Worm (Caenorhabditis elegans) whole organism, midembryonic: ENCODE measurements around the gene F16B12.4.

Experiments
- T22C8.4 ChIP-seq: fragments of 200-800 bp; sonication (Bioruptor generic); IDR thresholded peaks from 2 replicates; pipeline ENCODE4 v1.3.6; 2022; ENCODE audit warnings: missing genetic modification characterization, missing compliant biosample characterization
- cog-1 ChIP-seq: sonication (generic microtip); optimal IDR thresholded peaks from 2 replicates; lab custom pipeline; 2016; ENCODE audit warnings: missing genetic modification characterization, missing compliant biosample characterization
- flt-1 ChIP-seq: fragments of 200-800 bp; sonication (Bioruptor generic); IDR thresholded peaks from 2 replicates; pipeline ENCODE4 v1.3.6; 2022; ENCODE audit warnings: missing genetic modification characterization, missing compliant biosample characterization
- klf-2 ChIP-seq: fragments of 200-800 bp; sonication (Bioruptor generic); conservative IDR thresholded peaks from 2 replicates; pipeline ENCODE4 v1.3.6; 2022; ENCODE audit warnings: missing genetic modification reagents, missing genetic modification characterization, missing compliant biosample characterization
- med-1 ChIP-seq: sonication (generic microtip); optimal IDR thresholded peaks from 2 replicates; lab custom pipeline; 2017; ENCODE audit warnings: missing genetic modification characterization, mild to moderate bottlenecking, missing compliant biosample characterization, antibody characterized with exemption, missing genetic modification reagents; ENCODE audit not compliant: insufficient read depth
- ref-1 ChIP-seq: fragments of 200-800 bp; sonication (Bioruptor generic); conservative IDR thresholded peaks from 2 replicates; pipeline ENCODE4 v1.3.6; 2022; ENCODE audit warnings: missing genetic modification reagents, missing genetic modification characterization, missing compliant biosample characterization
- tab-1 ChIP-seq: fragments of 200-800 bp; sonication (Bioruptor generic); IDR thresholded peaks from 2 replicates; pipeline ENCODE4 v1.3.6; 2022; ENCODE audit warnings: missing genetic modification characterization, missing compliant biosample characterization
- ztf-23 ChIP-seq: fragments of 200-800 bp; sonication (Bioruptor generic); IDR thresholded peaks from 2 replicates; pipeline ENCODE4 v1.3.6; 2022; ENCODE audit warnings: missing genetic modification reagents, missing genetic modification characterization, missing compliant biosample characterization
- ztf-29 ChIP-seq: fragments of 200-800 bp; sonication (Bioruptor generic); IDR thresholded peaks from 2 replicates; pipeline ENCODE4 v1.3.6; 2022; ENCODE audit warnings: missing genetic modification reagents, missing genetic modification characterization, missing compliant biosample characterization

Gene F16B12.4

DNA sequence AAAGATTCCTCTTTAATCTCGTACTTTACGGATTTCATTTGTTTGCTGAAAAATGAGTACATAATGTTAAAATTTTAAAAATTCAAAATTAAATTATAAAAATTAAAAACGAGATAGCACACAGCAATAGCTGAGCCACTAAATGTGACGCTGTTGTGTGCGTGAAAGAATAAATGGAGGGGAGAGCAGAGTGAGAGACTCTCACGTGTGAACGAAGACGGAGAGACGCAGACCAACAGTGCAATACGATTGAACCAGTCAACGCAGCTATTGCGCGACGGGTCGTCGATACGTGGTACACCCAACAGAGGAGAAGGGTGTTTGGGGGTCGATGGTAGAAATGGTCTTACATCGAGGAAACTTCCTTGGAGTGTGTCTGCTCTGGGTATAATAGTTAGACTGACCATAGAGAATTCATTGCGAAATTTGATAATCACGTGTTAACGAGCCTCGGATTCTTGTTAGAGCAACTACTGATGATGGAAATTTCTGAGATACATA, at the start of gene F16B12.4:
Gene F16B12.4 (minus strand): TSS at position 51 of the 501 bp plus-strand sequence.
- no peak for TF ChIP-seq klf-2
- no peak for TF ChIP-seq ztf-29 (GFP tag; lab: Robert Waterston, UW)
- no peak for TF ChIP-seq ztf-23
- TF ChIP-seq flt-1 (GFP tag; lab: Robert Waterston, UW), result no peak
- TF ChIP-seq med-1, result no peak
- no peak for TF ChIP-seq ref-1 (GFP tag; lab: Robert Waterston, UW)
- no peak for TF ChIP-seq tab-1 (GFP tag; lab: Robert Waterston, UW)
- no peak for TF ChIP-seq cog-1 (tag; lab: Kevin White, UChicago)
- TF ChIP-seq T22C8.4 (GFP tag; lab: Robert Waterston, UW), result no peak

- no peak for TF ChIP-seq ztf-29 (GFP tag; lab: Robert Waterston, UW)
- TF ChIP-seq med-1, result no peak
- TF ChIP-seq klf-2, result no peak
Measured at ce11 chrX:14147400-14147799, 48.9 kb upstream of the F16B12.4 start, which contains the start of gene akt-2. Gene akt-2 (plus strand): TSS chrX:14147700.

DNA sequence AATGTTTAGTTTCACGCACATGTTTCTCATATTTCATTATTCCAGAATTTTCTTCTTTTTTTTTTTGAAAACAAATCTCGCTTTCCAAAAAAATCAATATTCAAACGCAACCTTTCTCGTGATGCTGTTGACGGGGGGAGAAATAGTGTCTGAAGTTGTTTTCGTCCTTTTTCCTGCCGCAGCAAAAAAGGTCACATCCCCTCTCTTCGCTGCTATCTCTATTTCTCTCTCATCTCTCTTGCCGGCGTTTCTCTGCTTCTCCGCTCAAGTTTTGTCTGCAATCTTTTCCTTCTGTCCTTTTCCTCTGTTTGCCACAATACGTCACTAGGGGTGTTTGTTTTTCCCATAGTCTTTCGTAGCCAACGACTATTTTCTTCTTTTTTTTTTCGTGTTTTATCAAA, 48.3 kb upstream of the F16B12.4 start:
- TF ChIP-seq cog-1 (tag; lab: Kevin White, UChicago), result peak; percentile 14
- TF ChIP-seq ztf-29 (GFP tag; lab: Robert Waterston, UW), result no peak
- peak; percentile 28; the same call in 1 of the 2 replicates for TF ChIP-seq tab-1 (GFP tag; lab: Robert Waterston, UW)
- TF ChIP-seq flt-1 (GFP tag; lab: Robert Waterston, UW), result no peak
- TF ChIP-seq ref-1 (GFP tag; lab: Robert Waterston, UW), result no peak
- no peak for TF ChIP-seq med-1

ce11 chrX:14145634-14146033, 47.2 kb upstream of the F16B12.4 start:
- TF ChIP-seq ztf-23 (no peak), med-1 (no peak), tab-1 (GFP tag; lab: Robert Waterston, UW) (no peak), flt-1 (GFP tag; lab: Robert Waterston, UW) (no peak), T22C8.4 (GFP tag; lab: Robert Waterston, UW) (no peak), klf-2 (no peak)

- TF ChIP-seq ref-1 (GFP tag; lab: Robert Waterston, UW), result no peak
- no peak for TF ChIP-seq ztf-29 (GFP tag; lab: Robert Waterston, UW)
- TF ChIP-seq T22C8.4 (GFP tag; lab: Robert Waterston, UW), result no peak
- no peak for TF ChIP-seq ztf-23
- no peak for TF ChIP-seq cog-1 (tag; lab: Kevin White, UChicago)
- no peak for TF ChIP-seq klf-2
- no peak for TF ChIP-seq med-1
- no peak for TF ChIP-seq flt-1 (GFP tag; lab: Robert Waterston, UW)
- TF ChIP-seq tab-1 (GFP tag; lab: Robert Waterston, UW), result no peak
Measured at ce11 chrX:14141896-14142392, 43.5 kb upstream of the F16B12.4 start, which contains the start of gene ceh-89. Gene ceh-89 (plus strand): TSS chrX:14141946.

DNA sequence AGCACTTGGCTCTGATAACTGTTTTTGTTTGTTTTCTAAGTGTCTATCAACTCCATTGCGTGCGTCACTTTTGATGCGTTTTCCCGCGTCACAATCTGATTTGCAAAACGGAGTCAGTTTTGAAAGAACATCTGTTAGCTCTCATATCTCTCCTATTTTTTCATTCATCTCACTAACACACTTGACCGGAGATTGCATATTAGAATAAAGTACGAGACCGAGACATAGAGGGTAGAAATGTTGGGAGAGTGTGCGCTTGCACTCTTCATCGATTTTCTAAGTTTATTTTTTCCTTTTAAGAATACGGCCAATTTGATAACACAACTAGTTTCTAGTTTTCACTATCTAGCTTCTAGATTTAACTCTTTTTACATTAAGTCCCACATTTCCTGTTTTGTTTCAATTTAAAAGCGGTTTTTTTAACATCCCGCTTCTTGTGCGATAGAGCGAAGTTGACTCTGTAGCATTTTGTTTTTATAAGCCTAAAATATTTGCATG, 42.9 kb upstream of the F16B12.4 start:
- TF ChIP-seq flt-1 (GFP tag; lab: Robert Waterston, UW) (no peak), ref-1 (GFP tag; lab: Robert Waterston, UW) (no peak), klf-2 (no peak), tab-1 (GFP tag; lab: Robert Waterston, UW) (no peak), ztf-29 (GFP tag; lab: Robert Waterston, UW) (no peak), cog-1 (tag; lab: Kevin White, UChicago) (no peak), T22C8.4 (GFP tag; lab: Robert Waterston, UW) (no peak), med-1 (no peak), ztf-23 (no peak)

DNA sequence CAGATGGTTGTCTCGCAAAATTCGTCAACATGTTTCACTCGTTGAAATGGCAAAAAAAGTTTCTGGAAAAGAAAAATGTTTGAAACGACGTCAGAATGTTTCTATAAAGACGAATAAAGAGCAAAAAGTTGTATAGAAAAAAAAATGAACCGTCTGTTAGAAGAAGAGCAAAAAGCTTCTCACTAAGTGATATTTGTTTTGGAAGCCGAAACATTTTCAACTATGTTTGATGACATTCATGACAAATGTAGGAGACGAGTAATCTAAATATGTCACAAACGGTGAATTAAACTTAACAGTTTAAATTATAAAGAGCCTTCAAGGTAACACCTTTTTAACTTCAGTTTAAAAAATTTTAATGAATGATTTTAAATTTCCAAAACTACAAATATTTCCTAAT, 41.6 kb upstream of the F16B12.4 start, which contains the start of gene nkat-1:
Gene nkat-1 (minus strand): TSS at position 101 of the 400 bp plus-strand sequence.
- TF ChIP-seq ztf-23, result no peak
- no peak for TF ChIP-seq flt-1 (GFP tag; lab: Robert Waterston, UW)
- TF ChIP-seq klf-2, result no peak
- TF ChIP-seq ztf-29 (GFP tag; lab: Robert Waterston, UW), result no peak
- no peak for TF ChIP-seq cog-1 (tag; lab: Kevin White, UChicago)
- TF ChIP-seq tab-1 (GFP tag; lab: Robert Waterston, UW), result no peak
- no peak for TF ChIP-seq ref-1 (GFP tag; lab: Robert Waterston, UW)
- TF ChIP-seq T22C8.4 (GFP tag; lab: Robert Waterston, UW), result no peak
- TF ChIP-seq med-1, result no peak

ce11 chrX:14134883-14135282, 36.4 kb upstream of the F16B12.4 start:
- TF ChIP-seq ztf-23 (no peak), flt-1 (GFP tag; lab: Robert Waterston, UW) (peak; percentile 69), T22C8.4 (GFP tag; lab: Robert Waterston, UW) (0 out of 2 replicates have a peak, but pooled peaks have one; percentile 28), ref-1 (GFP tag; lab: Robert Waterston, UW) (0 out of 2 replicates have a peak, but pooled peaks have one; percentile 21), ztf-29 (GFP tag; lab: Robert Waterston, UW) (no peak), klf-2 (no peak)

- TF ChIP-seq cog-1 (tag; lab: Kevin White, UChicago) (no peak), ref-1 (GFP tag; lab: Robert Waterston, UW) (no peak)
Measured at ce11 chrX:14134244-14134643, 35.8 kb upstream of the F16B12.4 start, which contains the start of gene F28H6.8. Gene F28H6.8 (minus strand): TSS chrX:14134344.

DNA sequence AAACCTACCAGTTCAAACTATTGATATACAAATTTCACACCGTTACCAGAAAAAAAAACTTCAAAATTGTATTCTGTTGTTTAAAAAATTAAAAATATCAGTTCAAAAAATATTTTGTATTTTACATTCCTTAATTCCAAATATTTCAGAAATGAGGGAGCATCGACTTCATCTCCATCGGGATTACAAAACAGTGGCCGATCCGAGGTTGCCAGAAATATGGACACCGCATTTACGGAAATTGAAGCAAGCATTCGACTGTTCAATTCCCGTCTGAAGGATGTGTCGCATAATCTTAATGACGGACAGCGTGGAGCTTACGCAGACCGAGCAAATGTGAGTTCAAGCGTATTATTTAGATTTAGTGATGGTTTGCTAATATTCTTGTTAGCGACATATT, 34.2 kb upstream of the F16B12.4 start:
- TF ChIP-seq ztf-23, result no peak
- no peak for TF ChIP-seq klf-2
- TF ChIP-seq med-1, result no peak
- TF ChIP-seq tab-1 (GFP tag; lab: Robert Waterston, UW), result no peak
- no peak for TF ChIP-seq T22C8.4 (GFP tag; lab: Robert Waterston, UW)
- no peak for TF ChIP-seq ref-1 (GFP tag; lab: Robert Waterston, UW)
- no peak for TF ChIP-seq ztf-29 (GFP tag; lab: Robert Waterston, UW)
- no peak for TF ChIP-seq cog-1 (tag; lab: Kevin White, UChicago)
- TF ChIP-seq flt-1 (GFP tag; lab: Robert Waterston, UW), result no peak
